ENCODE assay signal across 3 fruit fly cellular contexts in the genomic region with DNA sequence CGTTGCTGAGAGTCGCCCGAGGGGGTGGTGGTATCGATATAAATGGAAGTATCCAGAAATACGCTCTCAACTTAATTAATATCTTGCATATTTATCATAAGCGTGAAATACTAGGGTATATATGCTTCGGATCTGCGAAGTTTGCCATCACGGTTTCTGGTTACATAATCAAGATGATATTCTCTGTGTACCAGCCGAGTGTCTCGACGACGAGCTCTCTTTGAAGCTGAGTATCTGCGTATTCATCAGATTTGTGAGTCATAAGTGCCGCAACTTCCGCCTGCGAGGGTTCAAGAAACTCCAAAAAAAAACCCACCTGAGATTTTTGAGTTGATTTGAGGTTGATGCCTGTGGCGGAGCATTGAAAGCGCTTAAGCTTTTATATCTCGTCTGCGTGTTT.
A peak's percentile ranks its signal among the peaks of the same experiment; 100 is the strongest.
TF ChIP-seq lines count a peak whose summit lies in the region.

No protein-coding gene starts in this region.

- TF ChIP-seq CTCF in whole organism, embryonic (GFP tag; optimal IDR thresholded peaks at IDR 0.05; lab: Kevin White, UChicago) = no peak

TF ChIP-seq in whole organism, embryonic, 481 proteins besides CTCF, POLR2A, EP300 and RAD21:
- peak; percentile 46 for TF ChIP-seq D19B (GFP tag; optimal IDR thresholded peaks at IDR 0.05; lab: Kevin White, UChicago)
- no peak for TF ChIP-seq cato (GFP tag; optimal IDR thresholded peaks at IDR 0.05; lab: Kevin White, UChicago; ENCODE audit: borderline replicate concordance)
- peak in 1 of 2 experiments; percentile 88 for TF ChIP-seq Pdp1 (GFP tag; optimal IDR thresholded peaks at IDR 0.05; lab: Kevin White, UChicago)
- TF ChIP-seq Ptx1 (GFP tag; IDR thresholded peaks at IDR 0.05; lab: Robert Waterston, UW) = no peak
- peak; percentile 15 for TF ChIP-seq CG12769 (tag; optimal IDR thresholded peaks at IDR 0.05; lab: Kevin White, UChicago)
- TF ChIP-seq gt (GFP tag; IDR thresholded peaks at IDR 0.05; lab: Robert Waterston, UW) = no peak
- TF ChIP-seq grn (GFP tag; optimal IDR thresholded peaks at IDR 0.05; lab: Kevin White, UChicago) = peak; percentile 23
- TF ChIP-seq Hmx (GFP tag; optimal IDR thresholded peaks at IDR 0.05; lab: Kevin White, UChicago) = no peak
- TF ChIP-seq Hr78 (GFP tag; optimal IDR thresholded peaks at IDR 0.05; lab: Kevin White, UChicago) = peak in 1 of 2 experiments; percentile 28
- TF ChIP-seq Eip74EF (GFP tag; optimal IDR thresholded peaks at IDR 0.05; lab: Kevin White, UChicago) = peak in 1 of 2 experiments; percentile 52

TF ChIP-seq in whole organism, prepupa, 60 proteins besides CTCF, POLR2A, EP300 and RAD21:
- TF ChIP-seq CG3032 (tag; optimal IDR thresholded peaks at IDR 0.05; lab: Kevin White, UChicago) = no peak
- no peak for TF ChIP-seq Hr4 (GFP tag; optimal IDR thresholded peaks at IDR 0.05; lab: Kevin White, UChicago)
- no peak for TF ChIP-seq CG6808 (GFP tag; optimal IDR thresholded peaks at IDR 0.05; lab: Kevin White, UChicago)
- no peak for TF ChIP-seq esn (GFP tag; optimal IDR thresholded peaks at IDR 0.05; lab: Kevin White, UChicago)
- TF ChIP-seq CG6163 (GFP tag; IDR thresholded peaks at IDR 0.05; lab: Robert Waterston, UW) = no peak
- no peak for TF ChIP-seq Smox (GFP tag; optimal IDR thresholded peaks at IDR 0.05; lab: Kevin White, UChicago)
- TF ChIP-seq CG11902 (GFP tag; optimal IDR thresholded peaks at IDR 0.05; lab: Kevin White, UChicago) = no peak
- TF ChIP-seq Eip78C (GFP tag; lab: Kevin White, UChicago) = peak; percentile 6
- TF ChIP-seq Eip93F (GFP tag; optimal IDR thresholded peaks at IDR 0.05; lab: Kevin White, UChicago) = no peak
- TF ChIP-seq CG8319 (GFP tag; optimal IDR thresholded peaks at IDR 0.05; lab: Kevin White, UChicago) = no peak
- TF ChIP-seq CG11762 (GFP tag; optimal IDR thresholded peaks at IDR 0.05; lab: Kevin White, UChicago; ENCODE audit: insufficient read depth) = no peak
- no peak for TF ChIP-seq CG16779 (tag; optimal IDR thresholded peaks at IDR 0.05; lab: Kevin White, UChicago)
- TF ChIP-seq Gug (GFP tag; IDR thresholded peaks at IDR 0.05; lab: Robert Waterston, UW) = no peak
- TF ChIP-seq CG6792 (GFP tag; optimal IDR thresholded peaks at IDR 0.05; lab: Kevin White, UChicago) = no peak
- TF ChIP-seq Eip75B (GFP tag; optimal IDR thresholded peaks at IDR 0.05; lab: Kevin White, UChicago) = no peak
- no peak for TF ChIP-seq acj6 (GFP tag; optimal IDR thresholded peaks at IDR 0.05; lab: Kevin White, UChicago)
- TF ChIP-seq fd59A (GFP tag; optimal IDR thresholded peaks at IDR 0.05; lab: Kevin White, UChicago) = no peak
- TF ChIP-seq CG7368 (GFP tag; optimal IDR thresholded peaks at IDR 0.05; lab: Kevin White, UChicago) = no peak
- TF ChIP-seq fkh (GFP tag; optimal IDR thresholded peaks at IDR 0.05; lab: Kevin White, UChicago) = no peak
- TF ChIP-seq vri (GFP tag; optimal IDR thresholded peaks at IDR 0.05; lab: Kevin White, UChicago) = peak; percentile 13
- no peak for TF ChIP-seq Ets96B (tag; optimal IDR thresholded peaks at IDR 0.05; lab: Kevin White, UChicago)
- no peak for TF ChIP-seq OdsH (GFP tag; optimal IDR thresholded peaks at IDR 0.05; lab: Kevin White, UChicago)
- TF ChIP-seq svp (GFP tag; lab: Kevin White, UChicago) = peak; percentile 7
- no peak for TF ChIP-seq CG9139 (GFP tag; optimal IDR thresholded peaks at IDR 0.05; lab: Kevin White, UChicago)
- peak; percentile 32 for TF ChIP-seq Hr39 (GFP tag; optimal IDR thresholded peaks at IDR 0.05; lab: Kevin White, UChicago)
- TF ChIP-seq fd85E (GFP tag; optimal IDR thresholded peaks at IDR 0.05; lab: Kevin White, UChicago) = no peak
- no peak for TF ChIP-seq CG31627 (GFP tag; optimal IDR thresholded peaks at IDR 0.05; lab: Kevin White, UChicago)
- TF ChIP-seq CG1621 (tag; optimal IDR thresholded peaks at IDR 0.05; lab: Kevin White, UChicago) = no peak
TF ChIP-seq in whole organism, prepupa: peak in this region for 4.

TF ChIP-seq in whole organism, wandering third instar larva, 38 proteins besides CTCF, POLR2A, EP300 and RAD21:
- TF ChIP-seq foxo (GFP tag; optimal IDR thresholded peaks at IDR 0.05; lab: Kevin White, UChicago) = no peak
- no peak for TF ChIP-seq Rel (GFP tag; optimal IDR thresholded peaks at IDR 0.05; lab: Kevin White, UChicago)
- peak; percentile 12 for TF ChIP-seq Rel (tag; optimal IDR thresholded peaks at IDR 0.05; lab: Kevin White, UChicago)
